Worm (Caenorhabditis elegans) whole organism, mixed stage, embryonic: ENCODE measurements around the gene Y39A1A.22.

Experiments
- ceh-43 ChIP-seq: fragments of 200-800 bp; sonication (Bioruptor generic); optimal IDR thresholded peaks from 2 replicates; lab custom pipeline; 2018; ENCODE audit warnings: mild to moderate bottlenecking, missing genetic modification characterization, moderate library complexity, missing compliant biosample characterization
- unc-120 ChIP-seq: sonication (generic microtip); optimal IDR thresholded peaks from 2 replicates; lab custom pipeline; 2017; ENCODE audit warnings: missing genetic modification characterization, missing compliant biosample characterization; ENCODE audit not compliant: poor library complexity, severe bottlenecking

DNA sequence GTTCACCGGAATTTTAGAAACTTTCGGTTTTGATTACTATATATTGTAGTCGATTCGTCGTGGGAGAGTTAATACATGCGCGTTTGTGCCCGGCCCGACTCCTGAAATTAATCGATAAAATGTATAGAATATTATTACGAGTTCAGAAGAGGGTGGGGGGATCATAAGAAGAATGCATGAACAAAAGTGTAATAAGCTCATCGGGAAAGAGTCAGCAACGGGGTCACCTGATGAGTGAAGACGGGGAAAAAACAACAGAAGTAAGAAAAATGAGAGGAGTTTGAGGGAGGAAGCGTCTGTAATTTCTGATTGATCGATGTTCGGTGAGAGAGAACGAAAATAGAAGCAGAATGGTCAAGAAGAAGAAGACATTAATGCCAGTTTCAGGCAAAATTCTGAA is 9.3 kb upstream of the Y39A1A.22 start, which contains the start of gene W09D10.4:
- TF ChIP-seq unc-120 (tag; lab: Kevin White, UChicago) (no peak), ceh-43 (GFP tag; lab: Kevin White, UChicago) (no peak)
